Worm (Caenorhabditis elegans) whole organism, dauer: ENCODE measurements around the gene Y49F6C.7.

Experiments used
- unc-62 ChIP-seq: sonication (generic microtip); optimal IDR thresholded peaks from 2 replicates; lab custom pipeline; 2017; ENCODE audit warnings: missing biosample characterization, missing genetic modification reagents, missing genetic modification characterization

Y49F6C.7 gene

DNA sequence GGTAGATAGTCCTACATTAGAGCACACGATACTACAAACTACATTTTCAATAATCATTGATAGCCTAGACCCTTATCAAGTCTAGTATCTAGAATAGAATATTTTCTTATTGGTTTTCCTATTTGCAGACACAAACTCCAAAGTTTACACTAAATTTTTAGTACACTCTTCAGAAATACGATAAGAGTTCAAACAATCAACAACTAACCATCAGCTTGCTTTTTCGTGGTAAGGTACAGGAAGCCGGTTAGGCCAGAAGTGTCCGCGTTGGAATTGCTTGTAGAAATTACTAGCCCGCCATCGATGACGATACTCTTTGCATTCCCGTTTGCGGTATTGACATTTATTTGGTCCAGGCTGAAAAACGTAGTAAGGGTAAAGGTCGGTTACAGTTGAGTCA lies 45.7 kb downstream of the Y49F6C.7 start, which contains the start of gene Y46D2A.1:
TSS of gene Y46D2A.1 (plus strand) at position 301 of the 400 bp plus-strand sequence.
- TF ChIP-seq unc-62 (GFP tag; lab: Kevin White, UChicago): no peak

DNA sequence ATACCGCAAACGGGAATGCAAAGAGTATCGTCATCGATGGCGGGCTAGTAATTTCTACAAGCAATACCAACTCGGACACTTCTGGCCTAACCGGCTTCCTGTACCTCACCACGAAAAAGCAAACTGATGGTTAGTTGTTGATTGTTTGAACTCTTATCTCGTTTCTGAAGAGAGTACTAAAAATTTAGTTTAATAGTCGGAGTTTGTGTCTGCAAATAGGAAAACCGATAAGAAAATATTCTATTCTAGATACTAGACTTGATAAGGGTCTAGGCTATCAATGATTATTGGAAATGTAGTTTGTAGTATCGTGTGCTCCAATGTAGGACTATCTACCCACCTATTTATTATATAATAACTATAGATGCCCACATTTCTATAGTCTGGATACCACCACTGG lies 49.2 kb downstream of the Y49F6C.7 start:
- TF ChIP-seq unc-62 (GFP tag; lab: Kevin White, UChicago): no peak
